Worm (Caenorhabditis elegans): Measurements from ENCODE around the gene C40C9.4.
A peak's percentile ranks its signal among the peaks of the same experiment; 100 is the strongest.

C40C9.4 gene

ce11 chrX:13665447-13665846 lies 14.5 kb downstream of the C40C9.4 start (continued):
- peak; percentile 98 for TF ChIP-seq hlh-13 (GFP tag; optimal IDR thresholded peaks at IDR 0.05)
- peak; percentile 97 for TF ChIP-seq ceh-9 (tag; optimal IDR thresholded peaks at IDR 0.05)
- peak; percentile 98 for TF ChIP-seq ceh-45 (GFP tag; IDR thresholded peaks at IDR 0.05)
- TF ChIP-seq pag-3 (tag; optimal IDR thresholded peaks at IDR 0.05; ENCODE audit: borderline replicate concordance) = peak; percentile 97
- peak; percentile 98 for TF ChIP-seq ceh-19 (GFP tag; optimal IDR thresholded peaks at IDR 0.05)
- TF ChIP-seq dmd-4 (tag; optimal IDR thresholded peaks at IDR 0.05; ENCODE audit: borderline replicate concordance) = peak; percentile 98
- TF ChIP-seq elt-4 (tag; optimal IDR thresholded peaks at IDR 0.05) = peak; percentile 92
- peak; percentile 80 for TF ChIP-seq pros-1 (tag; optimal IDR thresholded peaks at IDR 0.05)
- peak; percentile 82 for TF ChIP-seq hlh-30 (tag; optimal IDR thresholded peaks at IDR 0.05; ENCODE audit: insufficient read depth)
- TF ChIP-seq zip-5 (tag; optimal IDR thresholded peaks at IDR 0.05) = peak; percentile 91
- TF ChIP-seq dve-1 (tag; optimal IDR thresholded peaks at IDR 0.05) = peak; percentile 95
- TF ChIP-seq hlh-6 (tag; optimal IDR thresholded peaks at IDR 0.05) = peak; percentile 99
- TF ChIP-seq rnt-1 (tag; optimal IDR thresholded peaks at IDR 0.05) = peak; percentile 98
- TF ChIP-seq pat-9 (tag; optimal IDR thresholded peaks at IDR 0.05) = peak; percentile 98
- peak; percentile 88 for TF ChIP-seq nfya-1 (tag; optimal IDR thresholded peaks at IDR 0.05)
- TF ChIP-seq lim-6 (tag; optimal IDR thresholded peaks at IDR 0.05) = peak; percentile 95

- TF ChIP-seq hlh-6 (tag; optimal IDR thresholded peaks at IDR 0.05) = no peak
- TF ChIP-seq unc-55 (GFP tag; optimal IDR thresholded peaks at IDR 0.05) = no peak
- no peak for TF ChIP-seq hlh-8 (tag; optimal IDR thresholded peaks at IDR 0.05)
These were observed 16.0 kb downstream of the C40C9.4 start for ce11 chrX:13666864-13667263.

- TF ChIP-seq ceh-31 (tag; optimal IDR thresholded peaks at IDR 0.05) (peak; percentile 21), hlh-15 (tag; optimal IDR thresholded peaks at IDR 0.05) (no peak)
These were observed 17.8 kb downstream of the C40C9.4 start, which contains the start of gene C04A11.2 for ce11 chrX:13668728-13669127. C04A11.2 (minus strand) TSS chrX:13668828.

ce11 chrX:13669641-13670040 lies 18.7 kb downstream of the C40C9.4 start:
- TF ChIP-seq lin-11 (tag; optimal IDR thresholded peaks at IDR 0.05) (no peak), madf-2 (tag; optimal IDR thresholded peaks at IDR 0.05) (no peak), pqm-1 (tag; optimal IDR thresholded peaks at IDR 0.05) (no peak), npax-4 (tag; optimal IDR thresholded peaks at IDR 0.05) (no peak), ztf-16 (tag; optimal IDR thresholded peaks at IDR 0.05) (no peak), mec-3 (tag; optimal IDR thresholded peaks at IDR 0.05; ENCODE audit: borderline replicate concordance) (no peak), eyg-1 (tag; optimal IDR thresholded peaks at IDR 0.05) (no peak), tbx-7 (tag; optimal IDR thresholded peaks at IDR 0.05) (no peak), syd-9 (tag; optimal IDR thresholded peaks at IDR 0.05) (no peak), ahr-1 (tag; optimal IDR thresholded peaks at IDR 0.05) (no peak), tbx-2 (tag; optimal IDR thresholded peaks at IDR 0.05) (peak; percentile 68), C38D4.7 (GFP tag; optimal IDR thresholded peaks at IDR 0.05) (no peak), dmd-4 (tag; optimal IDR thresholded peaks at IDR 0.05; ENCODE audit: borderline replicate concordance) (no peak), C08G9.2 (tag; optimal IDR thresholded peaks at IDR 0.05) (no peak), nhr-11 (tag; optimal IDR thresholded peaks at IDR 0.05) (no peak), T23F11.4 (GFP tag; optimal IDR thresholded peaks at IDR 0.05) (no peak), unc-55 (GFP tag; optimal IDR thresholded peaks at IDR 0.05) (no peak), hlh-13 (GFP tag; optimal IDR thresholded peaks at IDR 0.05) (no peak), fkh-10 (GFP tag; optimal IDR thresholded peaks at IDR 0.05) (no peak), fax-1 (tag; optimal IDR thresholded peaks at IDR 0.05) (no peak), nfya-1 (tag; optimal IDR thresholded peaks at IDR 0.05) (peak; percentile 23), ceh-18 (tag; optimal IDR thresholded peaks at IDR 0.05) (no peak), nhr-232 (tag; optimal IDR thresholded peaks at IDR 0.05) (no peak), hlh-6 (tag; optimal IDR thresholded peaks at IDR 0.05) (no peak), rnt-1 (tag; optimal IDR thresholded peaks at IDR 0.05) (no peak), ceh-9 (tag; optimal IDR thresholded peaks at IDR 0.05) (no peak), sdc-2 (tag; optimal IDR thresholded peaks at IDR 0.05) (peak; percentile 72), gmeb-2 (tag; optimal IDR thresholded peaks at IDR 0.05) (no peak), ceh-14 (tag; optimal IDR thresholded peaks at IDR 0.05) (no peak), elt-2 (tag; optimal IDR thresholded peaks at IDR 0.05) (peak; percentile 38), pros-1 (tag; optimal IDR thresholded peaks at IDR 0.05) (no peak), K09A11.1 (tag; optimal IDR thresholded peaks at IDR 0.05; ENCODE audit: insufficient read depth) (no peak), pat-9 (tag; optimal IDR thresholded peaks at IDR 0.05) (no peak), ceh-6 (GFP tag; optimal IDR thresholded peaks at IDR 0.05) (no peak), ceh-34 (tag; optimal IDR thresholded peaks at IDR 0.05) (peak; percentile 11), ceh-19 (GFP tag; optimal IDR thresholded peaks at IDR 0.05) (no peak)

Measured in whole organism, late embryonic.